Worm (Caenorhabditis elegans) whole organism, dauer: ENCODE data around the gene ZC13.10.

Source experiments
- unc-62 ChIP-seq: sonication (generic microtip); optimal IDR thresholded peaks from 2 replicates; lab custom pipeline; 2017; ENCODE audit warnings: missing biosample characterization, missing genetic modification reagents, missing genetic modification characterization

The ZC13.10 gene

ce11 chrX:910337-910736 is 7.9 kb upstream of the ZC13.10 start:
- TF ChIP-seq unc-62 (GFP tag; lab: Kevin White, UChicago): no peak

- no peak for TF ChIP-seq unc-62 (GFP tag; lab: Kevin White, UChicago)
These were observed 4.5 kb downstream of the ZC13.10 start, which contains the start of gene mab-7 for ce11 chrX:897948-898347. Gene mab-7 (minus strand): TSS chrX:898048.

- no peak for TF ChIP-seq unc-62 (GFP tag; lab: Kevin White, UChicago)
These were observed 14.1 kb downstream of the ZC13.10 start, which contains the start of gene mam-1 for ce11 chrX:888294-888693. Gene mam-1 (minus strand): TSS chrX:888394.

ce11 chrX:880367-880766 is 22.0 kb downstream of the ZC13.10 start, which contains the start of gene ZC13.2:
Gene ZC13.2 (plus strand): TSS chrX:880667.
- TF ChIP-seq unc-62 (GFP tag; lab: Kevin White, UChicago): no peak

ce11 chrX:876935-877334 is 25.5 kb downstream of the ZC13.10 start, which contains the start of gene ZC13.1:
Gene ZC13.1 (plus strand): TSS chrX:877239.
- TF ChIP-seq unc-62 (GFP tag; lab: Kevin White, UChicago): no peak

- TF ChIP-seq unc-62 (GFP tag; lab: Kevin White, UChicago): no peak
These were observed 28.8 kb downstream of the ZC13.10 start for ce11 chrX:873634-874033.

- TF ChIP-seq unc-62 (GFP tag; lab: Kevin White, UChicago): no peak
These were observed 30.3 kb downstream of the ZC13.10 start, which contains the start of gene F56F10.1 for ce11 chrX:871957-872715. Gene F56F10.1 (plus strand): TSS chrX:872603.

- TF ChIP-seq unc-62 (GFP tag; lab: Kevin White, UChicago): no peak
These were observed 31.4 kb downstream of the ZC13.10 start, which contains the start of gene lgl-1 for ce11 chrX:871020-871419. Gene lgl-1 (minus strand): TSS chrX:871089.

- TF ChIP-seq unc-62 (GFP tag; lab: Kevin White, UChicago): no peak
These were observed 37.2 kb downstream of the ZC13.10 start for ce11 chrX:865214-865613.

ce11 chrX:864293-864731 is 38.1 kb downstream of the ZC13.10 start:
- no peak for TF ChIP-seq unc-62 (GFP tag; lab: Kevin White, UChicago)

- TF ChIP-seq unc-62 (GFP tag; lab: Kevin White, UChicago): no peak
These were observed 38.9 kb downstream of the ZC13.10 start, which contains the start of gene cdo-1 for ce11 chrX:863478-863877. Gene cdo-1 (minus strand): TSS chrX:863578.

- no peak for TF ChIP-seq unc-62 (GFP tag; lab: Kevin White, UChicago)
These were observed 41.0 kb downstream of the ZC13.10 start for ce11 chrX:861378-861777.

- no peak for TF ChIP-seq unc-62 (GFP tag; lab: Kevin White, UChicago)
These were observed 43.0 kb downstream of the ZC13.10 start, which contains the start of gene F56F10.2 for ce11 chrX:859401-859800. Gene F56F10.2 (plus strand): TSS chrX:859615.

ce11 chrX:857658-858057 is 44.8 kb downstream of the ZC13.10 start:
- no peak for TF ChIP-seq unc-62 (GFP tag; lab: Kevin White, UChicago)

- no peak for TF ChIP-seq unc-62 (GFP tag; lab: Kevin White, UChicago)
These were observed 48.8 kb downstream of the ZC13.10 start for ce11 chrX:853604-854003.

ce11 chrX:852739-853268 is 49.6 kb downstream of the ZC13.10 start:
- no peak for TF ChIP-seq unc-62 (GFP tag; lab: Kevin White, UChicago)
